Fruit fly (Drosophila melanogaster) whole organism, embryonic: Measurements from ENCODE around the gene Ank2.
A peak's percentile ranks its signal among the peaks of the same experiment; 100 is the strongest.

ENCODE experiments used
- ATbp ChIP-seq: fragments of 200-800 bp; sonication (Bioruptor generic); optimal IDR thresholded peaks from 2 replicates; lab custom pipeline; 2017; ENCODE audit warnings: missing biosample characterization, mild to moderate bottlenecking, missing genetic modification characterization, missing genetic modification reagents
- Bgb ChIP-seq: fragments of 200-800 bp; sonication (Bioruptor generic); IDR thresholded peaks from 2 replicates; pipeline ENCODE4 v1.3.6; 2022; ENCODE audit warnings: missing biosample characterization, missing genetic modification characterization; ENCODE audit not compliant: partially characterized antibody
- Blimp-1 ChIP-seq: fragments of 200-800 bp; sonication (Bioruptor generic); optimal IDR thresholded peaks from 3 replicates; lab custom pipeline; 2018; ENCODE audit warnings: missing biosample characterization, missing genetic modification characterization, mild to moderate bottlenecking, moderate library complexity, missing genetic modification reagents
- CG10366 ChIP-seq: fragments of 200-800 bp; sonication (Bioruptor generic); IDR thresholded peaks from 2 replicates; pipeline ENCODE4 v1.3.6; 2022; ENCODE audit warnings: missing biosample characterization, missing genetic modification characterization
- CG10565 ChIP-seq: fragments of 200-800 bp; sonication (Bioruptor generic); optimal IDR thresholded peaks from 3 replicates; lab custom pipeline; 2016; ENCODE audit warnings: missing biosample characterization, mild to moderate bottlenecking, missing genetic modification characterization
- CG11695 ChIP-seq: fragments of 200-800 bp; sonication (Bioruptor generic); IDR thresholded peaks from 3 replicates; pipeline ENCODE4 v1.3.6; 2022; ENCODE audit warnings: missing biosample characterization, missing genetic modification characterization
- CG14441 ChIP-seq: fragments of 200-800 bp; sonication (Bioruptor generic); IDR thresholded peaks from 2 replicates; pipeline ENCODE4 v1.3.6; 2022; ENCODE audit warnings: missing biosample characterization, missing genetic modification characterization
- CG14667 ChIP-seq: fragments of 200-800 bp; sonication (Bioruptor generic); IDR thresholded peaks from 2 replicates; pipeline ENCODE4 v1.3.6; 2022; ENCODE audit warnings: missing biosample characterization, missing genetic modification characterization
- CG14710 ChIP-seq: fragments of 200-800 bp; sonication (Bioruptor generic); optimal IDR thresholded peaks from 3 replicates; lab custom pipeline; 2019; ENCODE audit warnings: missing biosample characterization, mild to moderate bottlenecking, missing genetic modification characterization, moderate library complexity
- CG17328 ChIP-seq: fragments of 200-800 bp; sonication (Bioruptor generic); IDR thresholded peaks from 2 replicates; pipeline ENCODE4 v1.3.6; 2022; ENCODE audit warnings: missing biosample characterization, missing genetic modification characterization
- CG3065 ChIP-seq: fragments of 200-800 bp; sonication (Bioruptor generic); optimal IDR thresholded peaks from 2 replicates; lab custom pipeline; 2016; ENCODE audit warnings: missing biosample characterization, missing genetic modification characterization
- CG3163 ChIP-seq: fragments of 200-800 bp; sonication (Bioruptor generic); optimal IDR thresholded peaks from 3 replicates; lab custom pipeline; 2016; ENCODE audit warnings: missing biosample characterization, missing genetic modification characterization
- CG3281 ChIP-seq: fragments of 200-800 bp; sonication (Bioruptor generic); optimal IDR thresholded peaks from 3 replicates; lab custom pipeline; 2017; ENCODE audit warnings: missing biosample characterization, mild to moderate bottlenecking, missing genetic modification characterization
- CG3407 ChIP-seq: fragments of 200-800 bp; sonication (Bioruptor generic); optimal IDR thresholded peaks from 2 replicates; lab custom pipeline; 2018; ENCODE audit warnings: missing biosample characterization, mild to moderate bottlenecking, missing genetic modification characterization
- CG4424 ChIP-seq: fragments of 200-800 bp; sonication (Bioruptor generic); optimal IDR thresholded peaks from 3 replicates; lab custom pipeline; 2016; ENCODE audit warnings: missing biosample characterization, missing genetic modification characterization
- CG4707 ChIP-seq: fragments of 200-800 bp; sonication (Bioruptor generic); optimal IDR thresholded peaks from 2 replicates; lab custom pipeline; 2018; ENCODE audit warnings: missing biosample characterization, mild to moderate bottlenecking, missing genetic modification characterization, moderate library complexity
- CG6854 ChIP-seq: fragments of 200-800 bp; sonication (Bioruptor generic); optimal IDR thresholded peaks from 3 replicates; lab custom pipeline; 2017; ENCODE audit warnings: missing biosample characterization, mild to moderate bottlenecking, missing genetic modification characterization
- CG7372 ChIP-seq: fragments of 200-800 bp; sonication (Bioruptor generic); IDR thresholded peaks from 2 replicates; pipeline ENCODE4 v1.3.6; 2022; ENCODE audit warnings: missing biosample characterization, missing genetic modification characterization
- CG8281 ChIP-seq: fragments of 200-800 bp; sonication (Bioruptor generic); optimal IDR thresholded peaks from 2 replicates; lab custom pipeline; 2018; ENCODE audit warnings: missing biosample characterization, mild to moderate bottlenecking, missing genetic modification characterization, moderate library complexity
- Elba2 ChIP-seq: fragments of 200-800 bp; sonication (Bioruptor generic); optimal IDR thresholded peaks from 3 replicates; lab custom pipeline; 2016; ENCODE audit warnings: missing biosample characterization, missing genetic modification characterization
- Hand ChIP-seq: fragments of 200-800 bp; sonication (Bioruptor generic); optimal IDR thresholded peaks from 2 replicates; lab custom pipeline; 2017; ENCODE audit warnings: mild to moderate bottlenecking, missing biosample characterization, missing genetic modification reagents, missing genetic modification characterization
- HmgD ChIP-seq: fragments of 200-800 bp; sonication (Bioruptor generic); optimal IDR thresholded peaks from 3 replicates; lab custom pipeline; 2016; ENCODE audit warnings: missing biosample characterization, missing genetic modification characterization
- Mrtf ChIP-seq: fragments of 200-800 bp; sonication (Bioruptor generic); IDR thresholded peaks from 3 replicates; pipeline ENCODE4 v1.3.6; 2022; ENCODE audit warnings: missing biosample characterization, missing genetic modification characterization
- NC2β ChIP-seq: fragments of 200-800 bp; sonication (Bioruptor generic); optimal IDR thresholded peaks from 2 replicates; lab custom pipeline; 2016; ENCODE audit warnings: missing biosample characterization, missing genetic modification characterization
- abd-A ChIP-seq: fragments of 200-800 bp; sonication (Bioruptor generic); optimal IDR thresholded peaks from 3 replicates; lab custom pipeline; 2019; ENCODE audit warnings: missing biosample characterization, mild to moderate bottlenecking, missing genetic modification characterization, moderate library complexity
- ara ChIP-seq: fragments of 200-800 bp; sonication (Bioruptor generic); IDR thresholded peaks from 2 replicates; pipeline ENCODE4 v1.3.6; 2022; ENCODE audit warnings: missing biosample characterization, missing genetic modification characterization
- bigmax ChIP-seq: fragments of 200-800 bp; sonication (Bioruptor generic); optimal IDR thresholded peaks from 2 replicates; lab custom pipeline; 2018; ENCODE audit warnings: missing biosample characterization, mild to moderate bottlenecking, missing genetic modification characterization
- btn ChIP-seq: fragments of 200-800 bp; sonication (Bioruptor generic); optimal IDR thresholded peaks from 2 replicates; lab custom pipeline; 2016; ENCODE audit warnings: missing biosample characterization, missing genetic modification characterization
- caup ChIP-seq: fragments of 200-800 bp; sonication (Bioruptor generic); optimal IDR thresholded peaks from 3 replicates; lab custom pipeline; 2017; ENCODE audit warnings: missing biosample characterization, mild to moderate bottlenecking, missing genetic modification characterization, moderate library complexity; ENCODE audit not compliant: severe bottlenecking
- ewg ChIP-seq: fragments of 200-800 bp; sonication (Bioruptor generic); optimal IDR thresholded peaks from 3 replicates; lab custom pipeline; 2017; ENCODE audit warnings: mild to moderate bottlenecking, missing biosample characterization, missing genetic modification reagents, missing genetic modification characterization
- exex ChIP-seq: fragments of 200-800 bp; sonication (Bioruptor generic); optimal IDR thresholded peaks from 4 replicates; lab custom pipeline; 2018; ENCODE audit warnings: missing biosample characterization, mild to moderate bottlenecking, missing genetic modification characterization, moderate library complexity
- gce ChIP-seq: fragments of 200-800 bp; sonication (Bioruptor generic); IDR thresholded peaks from 3 replicates; pipeline ENCODE4 v1.3.6; 2022; ENCODE audit warnings: missing biosample characterization, missing genetic modification characterization
- ham ChIP-seq: fragments of 200-800 bp; sonication (Bioruptor generic); IDR thresholded peaks from 2 replicates; pipeline ENCODE4 v1.3.6; 2022; ENCODE audit warnings: missing biosample characterization, missing genetic modification characterization
- hb ChIP-seq: fragments of 200-800 bp; sonication (Bioruptor generic); IDR thresholded peaks from 3 replicates; pipeline ENCODE4 v1.3.6; 2022; ENCODE audit warnings: missing biosample characterization, missing genetic modification characterization; ENCODE audit not compliant: partially characterized antibody
- ind ChIP-seq: fragments of 200-800 bp; sonication (Bioruptor generic); optimal IDR thresholded peaks from 3 replicates; lab custom pipeline; 2016; ENCODE audit warnings: missing biosample characterization, missing genetic modification characterization
- inv ChIP-seq: fragments of 200-800 bp; sonication (Bioruptor generic); IDR thresholded peaks from 2 replicates; pipeline ENCODE4 v1.3.6; 2022; ENCODE audit warnings: missing biosample characterization, missing genetic modification characterization; ENCODE audit not compliant: partially characterized antibody
- lab ChIP-seq: fragments of 200-800 bp; sonication (Bioruptor generic); optimal IDR thresholded peaks from 3 replicates; lab custom pipeline; 2017; ENCODE audit warnings: missing biosample characterization, missing genetic modification characterization, mild to moderate bottlenecking, moderate library complexity, missing genetic modification reagents
- nau ChIP-seq: fragments of 200-800 bp; sonication (Bioruptor generic); optimal IDR thresholded peaks from 3 replicates; lab custom pipeline; 2017; ENCODE audit warnings: missing biosample characterization, mild to moderate bottlenecking, missing genetic modification characterization, missing genetic modification reagents
- nerfin-1 ChIP-seq: fragments of 200-800 bp; sonication (Bioruptor generic); optimal IDR thresholded peaks from 3 replicates; lab custom pipeline; 2019; ENCODE audit warnings: missing biosample characterization, mild to moderate bottlenecking, missing genetic modification characterization, moderate library complexity
- nerfin-2 ChIP-seq: fragments of 200-800 bp; sonication (Bioruptor generic); IDR thresholded peaks from 2 replicates; pipeline ENCODE4 v1.3.6; 2022; ENCODE audit warnings: missing biosample characterization, missing genetic modification characterization; ENCODE audit not compliant: partially characterized antibody
- prd ChIP-seq, 3 experiments: fragments of >200 bp in 2 of 3; fragments of 200-800 bp in 1 of 3; sonication (Bioruptor generic) in 1 of 3; optimal IDR thresholded peaks in 2 of 3; IDR thresholded peaks in 1 of 3; 2 replicates in 2 of 3; 3 replicates in 1 of 3; pipeline versions ENCODE4 v1.3.6 to Lab custom; 2017 to 2022; ENCODE audit warnings: missing biosample characterization in 1 of 3, missing genetic modification characterization in 1 of 3
- slbo ChIP-seq: fragments of 200-800 bp; sonication (Bioruptor generic); IDR thresholded peaks from 2 replicates; pipeline ENCODE4 v1.3.6; 2022; ENCODE audit warnings: missing biosample characterization, missing genetic modification characterization
- stc ChIP-seq: fragments of 200-800 bp; sonication (Bioruptor generic); IDR thresholded peaks from 2 replicates; pipeline ENCODE4 v1.3.6; 2022; ENCODE audit warnings: missing biosample characterization, missing genetic modification characterization
- trh ChIP-seq: fragments of 200-800 bp; sonication (Bioruptor generic); optimal IDR thresholded peaks from 2 replicates; lab custom pipeline; 2016; ENCODE audit warnings: missing biosample characterization, missing genetic modification characterization
- twi ChIP-seq: fragments of 200-800 bp; optimal IDR thresholded peaks from 2 replicates; lab custom pipeline; 2019; ENCODE audit warnings: missing biosample characterization, mild to moderate bottlenecking, missing genetic modification characterization, moderate library complexity
- vnd ChIP-seq: fragments of 200-800 bp; sonication (Bioruptor generic); IDR thresholded peaks from 3 replicates; pipeline ENCODE4 v1.3.6; 2022; ENCODE audit warnings: missing biosample characterization, missing genetic modification characterization; ENCODE audit not compliant: partially characterized antibody
- wdn ChIP-seq: fragments of 200-800 bp; sonication (Bioruptor generic); IDR thresholded peaks from 2 replicates; pipeline ENCODE4 v1.3.6; 2022; ENCODE audit warnings: missing biosample characterization, missing genetic modification characterization
- z ChIP-seq: fragments of 200-800 bp; sonication (Bioruptor generic); IDR thresholded peaks from 3 replicates; pipeline ENCODE4 v1.3.6; 2022; ENCODE audit warnings: missing biosample characterization, missing genetic modification characterization

Gene Ank2

dm6 chr3L:7718561-7719417 is 594 bp upstream of the Ank2 start, which contains the start of gene Mcad (continued):
- TF ChIP-seq hb (GFP tag; lab: Robert Waterston, UW) (no peak), CG3281 (GFP tag; lab: Kevin White, UChicago) (peak; percentile 96), gce (GFP tag; lab: Robert Waterston, UW) (peak; percentile 69; the same call in 2 of the 3 replicates), nau (GFP tag; lab: Kevin White, UChicago) (peak; percentile 89), CG3163 (GFP tag; lab: Kevin White, UChicago) (no peak), CG6854 (GFP tag; lab: Kevin White, UChicago) (peak; percentile 91), CG7372 (peak; percentile 89), slbo (GFP tag; lab: Robert Waterston, UW) (peak; percentile 97), nerfin-1 (tag; lab: Kevin White, UChicago) (peak; percentile 94), inv (GFP tag; lab: Robert Waterston, UW) (no peak), ara (GFP tag; lab: Robert Waterston, UW) (peak; percentile 57), Mrtf (GFP tag; lab: Robert Waterston, UW) (peak; percentile 84), Blimp-1 (GFP tag; lab: Kevin White, UChicago) (peak; percentile 94), ham (GFP tag; lab: Robert Waterston, UW) (peak; percentile 80), vnd (no peak), CG4707 (GFP tag; lab: Kevin White, UChicago) (no peak), CG14667 (GFP tag; lab: Robert Waterston, UW) (peak; percentile 60), NC2β (no peak), CG3065 (GFP tag; lab: Kevin White, UChicago) (peak; percentile 16), ind (GFP tag; lab: Kevin White, UChicago) (peak; percentile 97), CG14441 (GFP tag; lab: Robert Waterston, UW) (peak; percentile 93), CG10366 (GFP tag; lab: Robert Waterston, UW) (peak; percentile 92), ewg (GFP tag; lab: Kevin White, UChicago) (peak; percentile 69), Bgb (GFP tag; lab: Robert Waterston, UW) (no peak), twi (tag; lab: Kevin White, UChicago) (peak; percentile 34), Hand (GFP tag; lab: Kevin White, UChicago) (peak; percentile 54), exex (tag; lab: Kevin White, UChicago) (peak; percentile 84), btn (no peak), nerfin-2 (no peak), CG14710 (tag; lab: Kevin White, UChicago) (peak; percentile 92), bigmax (GFP tag; lab: Kevin White, UChicago) (no peak), wdn (GFP tag; lab: Robert Waterston, UW) (peak; percentile 68), abd-A (no peak), prd (optimal IDR thresholded peaks at IDR 0.05; lab: Kevin White, UChicago) (no peak), prd (GFP tag; IDR thresholded peaks at IDR 0.05; lab: Robert Waterston, UW) (peak; percentile 88), Elba2 (GFP tag; lab: Kevin White, UChicago) (no peak), ATbp (GFP tag; lab: Kevin White, UChicago) (peak; percentile 72), HmgD (GFP tag; lab: Kevin White, UChicago) (no peak), stc (peak; percentile 95), CG8281 (peak; percentile 76), CG11695 (GFP tag; lab: Robert Waterston, UW) (peak; percentile 81), CG17328 (peak; percentile 73), caup (peak; percentile 93), CG3407 (peak; percentile 56), CG4424 (GFP tag; lab: Kevin White, UChicago) (peak; percentile 96), z (GFP tag; lab: Robert Waterston, UW) (no peak), lab (peak; percentile 97), CG10565 (no peak), trh (GFP tag; lab: Kevin White, UChicago) (peak; percentile 45)
